Fruit fly (Drosophila melanogaster): ENCODE data around the gene CG7650.
A peak's percentile ranks its signal among the peaks of the same experiment; 100 is the strongest.

CG7650 gene

dm6 chr3L:15590803-15591597 lies 19.2 kb downstream of the CG7650 start:
- TF ChIP-seq CG17806 (tag; optimal IDR thresholded peaks at IDR 0.05), result no peak
- TF ChIP-seq CG32121 (GFP tag; IDR thresholded peaks at IDR 0.05), result no peak
- TF ChIP-seq Pif1A (GFP tag; optimal IDR thresholded peaks at IDR 0.05), result peak; percentile 6
- no peak for TF ChIP-seq CG13204 (GFP tag; optimal IDR thresholded peaks at IDR 0.05)
- no peak for TF ChIP-seq fd96Ca (GFP tag; IDR thresholded peaks at IDR 0.05)
- TF ChIP-seq EcR (GFP tag; optimal IDR thresholded peaks at IDR 0.05), result peak; percentile 28

DNA sequence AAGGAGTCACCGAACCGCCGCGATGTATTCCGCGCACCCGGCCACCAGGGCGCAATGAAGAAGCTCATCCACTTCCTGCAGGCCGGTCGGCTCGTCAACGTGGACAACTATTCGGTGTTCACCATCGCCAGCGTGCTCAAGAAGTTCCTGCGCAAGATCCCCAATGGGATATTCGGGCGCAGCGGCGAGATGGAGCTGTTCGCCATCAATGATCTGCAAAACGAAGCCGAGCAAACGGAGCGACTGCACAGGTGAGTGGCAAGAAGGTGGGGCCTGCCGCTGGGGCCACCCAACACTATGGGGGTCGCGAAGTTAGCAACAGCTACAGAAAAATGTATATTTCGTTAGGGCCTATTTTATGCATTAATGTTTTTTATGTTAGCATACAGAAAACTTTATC lies 20.4 kb downstream of the CG7650 start:
- TF ChIP-seq CG10348 (GFP tag; IDR thresholded peaks at IDR 0.05), result no peak
- peak; percentile 39 for TF ChIP-seq Ets98B (GFP tag; IDR thresholded peaks at IDR 0.05)
- TF ChIP-seq CG32121 (GFP tag; IDR thresholded peaks at IDR 0.05), result 0 out of 2 replicates have a peak, but pooled peaks have one; percentile 31
- TF ChIP-seq rn (GFP tag; IDR thresholded peaks at IDR 0.05), result no peak
- TF ChIP-seq Snoo (tag; optimal IDR thresholded peaks at IDR 0.05), result no peak
- TF ChIP-seq CG14655 (GFP tag; optimal IDR thresholded peaks at IDR 0.05), result peak; percentile 7
- TF ChIP-seq CG4496 (GFP tag; IDR thresholded peaks at IDR 0.05), result peak; percentile 60; the same call in 2 of the 3 replicates

dm6 chr3L:15588514-15589138 lies 21.6 kb downstream of the CG7650 start, which contains the start of gene RhoGAP71E:
Gene RhoGAP71E (plus strand): TSS chr3L:15588860.
- no peak for TF ChIP-seq CG17806 (tag; optimal IDR thresholded peaks at IDR 0.05)
- TF ChIP-seq D1 (tag; optimal IDR thresholded peaks at IDR 0.05), result no peak
- peak; percentile 2 for TF ChIP-seq CG9948 (tag; optimal IDR thresholded peaks at IDR 0.05)
- peak; percentile 18 for TF ChIP-seq CG8301 (tag; optimal IDR thresholded peaks at IDR 0.05)
- TF ChIP-seq EcR (GFP tag; optimal IDR thresholded peaks at IDR 0.05), result peak; percentile 33
- TF ChIP-seq CG8159 (tag; optimal IDR thresholded peaks at IDR 0.05), result peak; percentile 36
- peak; percentile 12 for TF ChIP-seq CG34367 (tag; optimal IDR thresholded peaks at IDR 0.05)
- TF ChIP-seq CG32121 (GFP tag; IDR thresholded peaks at IDR 0.05), result peak; percentile 32
- TF ChIP-seq CG15710 (tag; optimal IDR thresholded peaks at IDR 0.05), result peak; percentile 2
- peak; percentile 73 for TF ChIP-seq CG4496 (GFP tag; IDR thresholded peaks at IDR 0.05)
- TF ChIP-seq Pif1B (GFP tag; optimal IDR thresholded peaks at IDR 0.05), result no peak
- TF ChIP-seq rn (GFP tag; IDR thresholded peaks at IDR 0.05), result no peak
- TF ChIP-seq CG13204 (GFP tag; optimal IDR thresholded peaks at IDR 0.05), result no peak
- TF ChIP-seq Snoo (tag; optimal IDR thresholded peaks at IDR 0.05), result peak; percentile 20
- TF ChIP-seq Ets98B (GFP tag; IDR thresholded peaks at IDR 0.05), result peak; percentile 54
- TF ChIP-seq fd96Ca (GFP tag; IDR thresholded peaks at IDR 0.05), result peak; percentile 51; the same call in 1 of the 3 replicates
- no peak for TF ChIP-seq CG10348 (GFP tag; IDR thresholded peaks at IDR 0.05)
- no peak for TF ChIP-seq Pif1A (GFP tag; optimal IDR thresholded peaks at IDR 0.05)
- no peak for TF ChIP-seq CG14655 (GFP tag; optimal IDR thresholded peaks at IDR 0.05)
- TF ChIP-seq CG12605 (GFP tag; IDR thresholded peaks at IDR 0.05), result 0 out of 2 replicates have a peak, but pooled peaks have one; percentile 36
- no peak for TF ChIP-seq gl (tag; optimal IDR thresholded peaks at IDR 0.05)

dm6 chr3L:15587445-15588381 lies 22.5 kb downstream of the CG7650 start, which contains the start of gene CG7656:
Gene CG7656 (minus strand): TSS chr3L:15588175.
- TF ChIP-seq CG34367 (tag; optimal IDR thresholded peaks at IDR 0.05), result peak; percentile 15
- no peak for TF ChIP-seq CG9948 (tag; optimal IDR thresholded peaks at IDR 0.05)
- no peak for TF ChIP-seq CG17806 (tag; optimal IDR thresholded peaks at IDR 0.05)
- no peak for TF ChIP-seq Pif1B (GFP tag; optimal IDR thresholded peaks at IDR 0.05)
- peak; percentile 52 for TF ChIP-seq Snoo (tag; optimal IDR thresholded peaks at IDR 0.05)
- TF ChIP-seq rn (GFP tag; IDR thresholded peaks at IDR 0.05), result 0 out of 2 replicates have a peak, but pooled peaks have one; percentile 41
- peak; percentile 92 for TF ChIP-seq EcR (GFP tag; optimal IDR thresholded peaks at IDR 0.05)
- TF ChIP-seq Pif1A (GFP tag; optimal IDR thresholded peaks at IDR 0.05), result peak; percentile 29
- TF ChIP-seq CG14655 (GFP tag; optimal IDR thresholded peaks at IDR 0.05), result no peak
- no peak for TF ChIP-seq CG8301 (tag; optimal IDR thresholded peaks at IDR 0.05)
- no peak; the same call in 1 of the 2 replicates for TF ChIP-seq CG12605 (GFP tag; IDR thresholded peaks at IDR 0.05)
- TF ChIP-seq Ets98B (GFP tag; IDR thresholded peaks at IDR 0.05), result peak; percentile 74
- TF ChIP-seq CG15710 (tag; optimal IDR thresholded peaks at IDR 0.05), result peak; percentile 25
- no peak for TF ChIP-seq D1 (tag; optimal IDR thresholded peaks at IDR 0.05)
- peak; percentile 31 for TF ChIP-seq CG8159 (tag; optimal IDR thresholded peaks at IDR 0.05)
- no peak for TF ChIP-seq CG13204 (GFP tag; optimal IDR thresholded peaks at IDR 0.05)
- peak; percentile 10 for TF ChIP-seq gl (tag; optimal IDR thresholded peaks at IDR 0.05)
- peak; percentile 77 for TF ChIP-seq CG4496 (GFP tag; IDR thresholded peaks at IDR 0.05)
- no peak for TF ChIP-seq CG10348 (GFP tag; IDR thresholded peaks at IDR 0.05)
- TF ChIP-seq fd96Ca (GFP tag; IDR thresholded peaks at IDR 0.05), result peak; percentile 53; the same call in 2 of the 3 replicates
- TF ChIP-seq CG32121 (GFP tag; IDR thresholded peaks at IDR 0.05), result peak; percentile 46

dm6 chr3L:15583504-15583903 lies 26.7 kb downstream of the CG7650 start, which contains the start of gene AIMP2:
Gene AIMP2 (plus strand): TSS chr3L:15583638.
- TF ChIP-seq CG15710 (tag; optimal IDR thresholded peaks at IDR 0.05), result no peak
- no peak for TF ChIP-seq CG17806 (tag; optimal IDR thresholded peaks at IDR 0.05)
- no peak for TF ChIP-seq CG8301 (tag; optimal IDR thresholded peaks at IDR 0.05)
- TF ChIP-seq fd96Ca (GFP tag; IDR thresholded peaks at IDR 0.05), result no peak
- no peak for TF ChIP-seq Ets98B (GFP tag; IDR thresholded peaks at IDR 0.05)
- no peak for TF ChIP-seq CG32121 (GFP tag; IDR thresholded peaks at IDR 0.05)
- no peak for TF ChIP-seq EcR (GFP tag; optimal IDR thresholded peaks at IDR 0.05)
- TF ChIP-seq CG10348 (GFP tag; IDR thresholded peaks at IDR 0.05), result no peak
- no peak for TF ChIP-seq D1 (tag; optimal IDR thresholded peaks at IDR 0.05)
- no peak for TF ChIP-seq Snoo (tag; optimal IDR thresholded peaks at IDR 0.05)
- no peak for TF ChIP-seq CG4496 (GFP tag; IDR thresholded peaks at IDR 0.05)

Data from whole organism, pupa.